Worm (Caenorhabditis elegans) whole organism, L3 larva: ENCODE measurements around the gene col-71.

ENCODE experiments used
- R02D3.7 ChIP-seq: fragments of 150-350 bp; optimal IDR thresholded peaks from 2 replicates; lab custom pipeline; 2014; ENCODE audit warnings: missing biosample characterization, missing genetic modification characterization
- ZK546.5 ChIP-seq: sonication (generic microtip); optimal IDR thresholded peaks from 2 replicates; lab custom pipeline; 2017; ENCODE audit warnings: missing biosample characterization, missing genetic modification characterization
- aly-2 ChIP-seq: fragments of 150-350 bp; optimal IDR thresholded peaks from 2 replicates; lab custom pipeline; 2014; ENCODE audit warnings: missing biosample characterization, missing genetic modification characterization
- ceh-82 ChIP-seq: fragments of 150-350 bp; optimal IDR thresholded peaks from 2 replicates; lab custom pipeline; 2014; ENCODE audit warnings: missing biosample characterization, missing genetic modification characterization
- ceh-9 ChIP-seq: sonication (generic microtip); optimal IDR thresholded peaks from 2 replicates; lab custom pipeline; 2018; ENCODE audit warnings: missing biosample characterization, missing genetic modification characterization
- egl-5 ChIP-seq: fragments of 150-350 bp; optimal IDR thresholded peaks from 2 replicates; lab custom pipeline; 2017; ENCODE audit warnings: missing biosample characterization, missing genetic modification reagents, missing genetic modification characterization, inconsistent platforms
- elt-2 ChIP-seq: sonication (generic microtip); optimal IDR thresholded peaks from 2 replicates; lab custom pipeline; 2016; ENCODE audit warnings: missing genetic modification reagents, mild to moderate bottlenecking, missing genetic modification characterization, missing compliant biosample characterization
- elt-3 ChIP-seq, 3 experiments: fragments of 150-350 bp in 1 of 3; sonication (generic microtip) in 2 of 3; optimal IDR thresholded peaks; 2 replicates in 2 of 3; 4 replicates in 1 of 3; lab custom pipeline; 2014 to 2017; ENCODE audit warnings: missing biosample characterization in 3 of 3, missing genetic modification characterization in 3 of 3
- fos-1 ChIP-seq: fragments of 150-350 bp; optimal IDR thresholded peaks from 2 replicates; lab custom pipeline; 2014; ENCODE audit warnings: missing biosample characterization, missing genetic modification characterization
- lin-15B ChIP-seq: fragments of 150-350 bp; optimal IDR thresholded peaks from 2 replicates; lab custom pipeline; 2014; ENCODE audit warnings: missing biosample characterization, missing genetic modification characterization
- lsy-12 ChIP-seq: sonication (generic microtip); optimal IDR thresholded peaks from 2 replicates; lab custom pipeline; 2016; ENCODE audit warnings: mild to moderate bottlenecking, missing genetic modification characterization, missing compliant biosample characterization
- mdl-1 ChIP-seq: fragments of 150-350 bp; optimal IDR thresholded peaks from 2 replicates; lab custom pipeline; 2014; ENCODE audit warnings: missing biosample characterization, missing genetic modification characterization
- mml-1 ChIP-seq: fragments of 150-350 bp; sonication (generic microtip); optimal IDR thresholded peaks from 3 replicates; lab custom pipeline; 2014; ENCODE audit warnings: missing biosample characterization, missing genetic modification characterization
- nhr-11 ChIP-seq: fragments of 150-350 bp; optimal IDR thresholded peaks from 2 replicates; lab custom pipeline; 2014; ENCODE audit warnings: missing biosample characterization, missing genetic modification characterization
- nhr-237 ChIP-seq: fragments of 150-350 bp; optimal IDR thresholded peaks from 2 replicates; lab custom pipeline; 2014; ENCODE audit warnings: missing biosample characterization, missing genetic modification characterization
- nhr-25 ChIP-seq: sonication (generic microtip); optimal IDR thresholded peaks from 2 replicates; lab custom pipeline; 2017; ENCODE audit warnings: missing biosample characterization, missing genetic modification characterization
- nhr-28 ChIP-seq: fragments of 150-350 bp; optimal IDR thresholded peaks from 2 replicates; lab custom pipeline; 2014; ENCODE audit warnings: missing biosample characterization, missing genetic modification characterization
- nhr-43 ChIP-seq: sonication (generic microtip); optimal IDR thresholded peaks from 2 replicates; lab custom pipeline; 2016; ENCODE audit warnings: mild to moderate bottlenecking, missing genetic modification characterization, missing compliant biosample characterization; ENCODE audit not compliant: poor library complexity, severe bottlenecking
- nhr-67 ChIP-seq: fragments of 150-350 bp; optimal IDR thresholded peaks from 2 replicates; lab custom pipeline; 2014; ENCODE audit warnings: missing biosample characterization, missing genetic modification characterization
- pha-4 ChIP-seq: fragments of 150-350 bp; optimal IDR thresholded peaks from 2 replicates; lab custom pipeline; 2014; ENCODE audit warnings: missing biosample characterization, missing genetic modification reagents, missing genetic modification characterization
- pqm-1 ChIP-seq: fragments of 150-350 bp; optimal IDR thresholded peaks from 2 replicates; lab custom pipeline; 2017; ENCODE audit warnings: missing biosample characterization, missing genetic modification characterization, inconsistent platforms
- sea-2 ChIP-seq: fragments of 150-350 bp; sonication (generic microtip); optimal IDR thresholded peaks from 4 replicates; lab custom pipeline; 2014; ENCODE audit warnings: missing biosample characterization, missing genetic modification reagents, missing genetic modification characterization
- skn-1 ChIP-seq: fragments of 150-350 bp; optimal IDR thresholded peaks from 2 replicates; lab custom pipeline; 2014; ENCODE audit warnings: missing biosample characterization, missing genetic modification characterization
- snpc-4 ChIP-seq: fragments of 150-350 bp; optimal IDR thresholded peaks from 2 replicates; lab custom pipeline; 2014; ENCODE audit warnings: missing biosample characterization, missing genetic modification characterization
- unc-62 ChIP-seq: fragments of 150-350 bp; sonication (generic microtip); optimal IDR thresholded peaks from 4 replicates; lab custom pipeline; 2014; ENCODE audit warnings: missing biosample characterization, missing genetic modification reagents, missing genetic modification characterization
- zag-1 ChIP-seq: fragments of 150-350 bp; optimal IDR thresholded peaks from 2 replicates; lab custom pipeline; 2014; ENCODE audit warnings: missing biosample characterization, missing genetic modification characterization
- ztf-4 ChIP-seq: fragments of 150-350 bp; optimal IDR thresholded peaks from 2 replicates; lab custom pipeline; 2014; ENCODE audit warnings: missing biosample characterization, missing genetic modification characterization

Gene col-71

DNA sequence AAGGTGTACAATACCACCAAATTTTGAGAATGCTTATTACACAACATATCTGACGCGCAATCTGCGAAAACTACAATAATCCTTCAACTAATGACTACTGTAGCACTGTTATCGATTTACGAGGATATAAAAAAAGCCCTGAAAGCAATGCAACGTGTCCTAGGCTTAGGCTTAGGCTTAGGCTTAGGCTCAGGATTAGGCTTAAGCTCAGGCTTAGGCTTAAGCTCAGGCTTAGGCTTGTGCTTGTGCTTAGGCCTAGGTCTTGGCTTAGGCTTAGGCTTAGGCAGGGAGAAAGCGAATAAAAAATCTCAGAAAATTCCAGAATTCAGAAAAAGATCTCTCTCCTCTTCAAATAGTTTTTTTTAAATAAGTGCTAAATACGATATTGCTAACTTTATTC, 43.2 kb downstream of the col-71 start:
- TF ChIP-seq nhr-67 (tag; lab: Kevin White, UChicago) (no peak), nhr-237 (tag; lab: Kevin White, UChicago) (no peak), aly-2 (tag; lab: Kevin White, UChicago) (no peak), elt-3 (tag; optimal IDR thresholded peaks at IDR 0.05; lab: Kevin White, UChicago) (no peak), mml-1 (tag; lab: Kevin White, UChicago) (no peak), egl-5 (tag; lab: Kevin White, UChicago) (no peak), pqm-1 (no peak), lsy-12 (tag; lab: Kevin White, UChicago) (no peak), ceh-9 (tag; lab: Kevin White, UChicago) (no peak)

DNA sequence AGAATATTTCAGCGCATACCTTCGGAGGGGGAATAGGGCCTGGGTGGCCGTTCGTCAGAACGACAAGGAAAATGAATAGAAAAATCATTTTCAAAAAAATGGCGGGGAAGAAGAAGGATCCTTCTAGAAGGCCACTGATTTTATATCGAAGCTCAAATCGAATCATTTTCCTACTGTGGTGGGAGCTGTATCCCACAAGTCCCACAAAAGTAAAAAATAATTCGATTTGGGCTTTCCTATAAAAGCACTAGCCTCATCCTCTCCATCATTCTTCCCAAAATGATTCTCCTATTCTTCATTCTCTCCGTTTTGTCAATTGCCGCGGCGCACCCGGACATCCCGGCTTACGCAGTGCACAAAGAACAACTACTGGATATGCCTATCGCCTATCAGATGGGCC, 44.2 kb downstream of the col-71 start, which contains the start of the genes C16C8.26 and C16C8.19:
Gene C16C8.26, minus strand, starts transcription at position 101 of the 400 bp plus-strand sequence.
Gene C16C8.19, plus strand, starts transcription at position 279 of the 400 bp plus-strand sequence.
- no peak for TF ChIP-seq nhr-67 (tag; lab: Kevin White, UChicago)
- TF ChIP-seq nhr-43 (tag; lab: Kevin White, UChicago), result no peak
- no peak for TF ChIP-seq ZK546.5 (tag; lab: Kevin White, UChicago)
- no peak for TF ChIP-seq nhr-28 (tag; lab: Kevin White, UChicago)
- TF ChIP-seq mdl-1 (tag; lab: Kevin White, UChicago), result no peak
- TF ChIP-seq elt-2, result no peak
- TF ChIP-seq, all 47 proteins: peak for 0

DNA sequence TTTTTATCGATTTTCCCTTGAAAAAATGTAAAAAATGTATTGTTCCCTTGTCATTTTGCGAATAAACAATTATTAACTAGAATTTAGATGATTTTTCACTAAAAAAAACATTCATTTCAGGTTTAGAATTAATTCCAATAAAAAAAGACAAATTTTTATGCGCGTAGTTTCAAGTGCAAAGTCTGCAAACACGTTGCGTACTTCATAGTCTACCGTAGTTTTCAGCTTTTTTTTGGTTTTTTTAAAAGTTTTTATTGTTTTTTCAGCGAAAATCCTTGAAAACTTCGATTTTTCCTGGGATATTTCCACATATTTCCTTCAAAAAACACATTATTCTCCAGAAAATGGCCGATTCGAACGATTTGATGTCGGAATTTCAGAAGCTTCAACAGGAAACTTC, 48.8 kb downstream of the col-71 start, which contains the start of gene C16C8.11:
Gene C16C8.11, plus strand, starts transcription at position 188 of the 400 bp plus-strand sequence.
- TF ChIP-seq nhr-237 (tag; lab: Kevin White, UChicago), result no peak

DNA sequence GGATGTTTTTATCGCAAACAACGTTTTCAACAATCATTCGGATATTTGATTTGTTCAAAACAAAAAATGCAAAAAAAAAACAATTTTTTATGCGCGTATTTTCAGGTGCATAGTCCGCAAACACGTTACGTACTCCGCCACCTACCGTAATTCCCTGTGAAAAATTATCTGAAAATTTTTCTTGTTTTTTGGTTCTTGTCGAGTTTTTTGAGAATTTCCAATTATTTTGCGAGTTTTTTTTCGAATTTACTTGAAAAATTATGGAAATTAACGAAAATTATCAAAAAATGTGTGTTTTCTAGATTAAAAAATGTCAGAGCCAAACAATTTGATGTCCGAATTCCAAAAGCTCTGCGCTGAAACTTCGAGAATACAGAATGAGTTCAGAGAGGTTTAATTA, 49.9 kb downstream of the col-71 start, which contains the start of gene C16C8.12:
Gene C16C8.12, plus strand, starts transcription at position 301 of the 400 bp plus-strand sequence.
- TF ChIP-seq skn-1 (no peak), R02D3.7 (no peak), nhr-11 (no peak), fos-1 (no peak), nhr-43 (tag; lab: Kevin White, UChicago) (no peak), elt-2 (no peak), nhr-25 (tag; lab: Kevin White, UChicago) (no peak), snpc-4 (no peak), ceh-82 (tag; lab: Kevin White, UChicago) (no peak), ztf-4 (tag; lab: Kevin White, UChicago) (no peak), unc-62 (GFP tag; lab: Kevin White, UChicago) (no peak), pha-4 (no peak), zag-1 (tag; lab: Kevin White, UChicago) (no peak), lin-15B (tag; lab: Kevin White, UChicago) (no peak), sea-2 (GFP tag; lab: Kevin White, UChicago) (no peak)
- TF ChIP-seq, all 47 proteins: peak for 0
